Fruit fly (Drosophila melanogaster) whole organism, adult: Measurements from ENCODE around the gene mRpS26.

Experiments used
- CG12768 ChIP-seq: fragments of 200-800 bp; sonication (Bioruptor generic); optimal IDR thresholded peaks from 2 replicates; lab custom pipeline; 2017; ENCODE audit warnings: missing biosample characterization, missing genetic modification characterization, mild to moderate bottlenecking, moderate library complexity, missing genetic modification reagents
- CG1620 ChIP-seq: fragments of 200-800 bp; sonication (Bioruptor generic); optimal IDR thresholded peaks from 2 replicates; lab custom pipeline; 2016; ENCODE audit warnings: missing biosample characterization, missing genetic modification characterization
- CG5204 ChIP-seq: fragments of 200-800 bp; sonication (Bioruptor generic); optimal IDR thresholded peaks from 2 replicates; lab custom pipeline; 2016; ENCODE audit warnings: missing biosample characterization, missing genetic modification characterization
- CG7101 ChIP-seq: fragments of 200-800 bp; sonication (Bioruptor generic); optimal IDR thresholded peaks from 2 replicates; lab custom pipeline; 2018; ENCODE audit warnings: missing biosample characterization, mild to moderate bottlenecking, missing genetic modification characterization, moderate library complexity
- Clk ChIP-seq: fragments of 200-800 bp; sonication (Bioruptor generic); optimal IDR thresholded peaks from 2 replicates; lab custom pipeline; 2017; ENCODE audit warnings: missing biosample characterization, missing genetic modification characterization
- Crg-1 ChIP-seq: fragments of 200-800 bp; sonication (Bioruptor generic); optimal IDR thresholded peaks from 2 replicates; lab custom pipeline; 2016; ENCODE audit warnings: missing biosample characterization, missing genetic modification characterization
- Hr96 ChIP-seq: fragments of 200-800 bp; sonication (Bioruptor generic); optimal IDR thresholded peaks from 2 replicates; lab custom pipeline; 2016; ENCODE audit warnings: missing biosample characterization, missing genetic modification characterization
- Mnt ChIP-seq: fragments of 200-800 bp; sonication (Bioruptor generic); optimal IDR thresholded peaks from 2 replicates; lab custom pipeline; 2016; ENCODE audit warnings: missing biosample characterization, mild to moderate bottlenecking, missing genetic modification characterization
- tj ChIP-seq: fragments of 200-800 bp; sonication (Bioruptor generic); optimal IDR thresholded peaks from 3 replicates; lab custom pipeline; 2017; ENCODE audit warnings: missing biosample characterization, mild to moderate bottlenecking, missing genetic modification characterization, moderate library complexity

- TF ChIP-seq CG1620 (GFP tag; lab: Kevin White, UChicago) (no peak), Clk (GFP tag; lab: Kevin White, UChicago) (no peak), CG12768 (GFP tag; lab: Kevin White, UChicago) (no peak), Mnt (GFP tag; lab: Kevin White, UChicago) (no peak), CG7101 (tag; lab: Kevin White, UChicago) (no peak), tj (GFP tag; lab: Kevin White, UChicago) (no peak), CG5204 (GFP tag; lab: Kevin White, UChicago) (no peak), Hr96 (GFP tag; lab: Kevin White, UChicago) (no peak), Crg-1 (GFP tag; lab: Kevin White, UChicago) (no peak)
Measured at dm6 chr3L:18146833-18147232, 40.5 kb downstream of the mRpS26 start.
